Worm (Caenorhabditis elegans): ENCODE results near the gene gbb-2.

gbb-2 gene

ce11 chrIV:4516478-4516877 is 9.9 kb upstream of the gbb-2 start:
- no peak for TF ChIP-seq unc-62 (GFP tag; optimal IDR thresholded peaks at IDR 0.05)

ce11 chrIV:4513269-4513819 is 6.8 kb upstream of the gbb-2 start, which contains the start of gene sar-1:
sar-1 (minus strand) TSS chrIV:4513319.
- no peak for TF ChIP-seq unc-62 (GFP tag; optimal IDR thresholded peaks at IDR 0.05)

DNA sequence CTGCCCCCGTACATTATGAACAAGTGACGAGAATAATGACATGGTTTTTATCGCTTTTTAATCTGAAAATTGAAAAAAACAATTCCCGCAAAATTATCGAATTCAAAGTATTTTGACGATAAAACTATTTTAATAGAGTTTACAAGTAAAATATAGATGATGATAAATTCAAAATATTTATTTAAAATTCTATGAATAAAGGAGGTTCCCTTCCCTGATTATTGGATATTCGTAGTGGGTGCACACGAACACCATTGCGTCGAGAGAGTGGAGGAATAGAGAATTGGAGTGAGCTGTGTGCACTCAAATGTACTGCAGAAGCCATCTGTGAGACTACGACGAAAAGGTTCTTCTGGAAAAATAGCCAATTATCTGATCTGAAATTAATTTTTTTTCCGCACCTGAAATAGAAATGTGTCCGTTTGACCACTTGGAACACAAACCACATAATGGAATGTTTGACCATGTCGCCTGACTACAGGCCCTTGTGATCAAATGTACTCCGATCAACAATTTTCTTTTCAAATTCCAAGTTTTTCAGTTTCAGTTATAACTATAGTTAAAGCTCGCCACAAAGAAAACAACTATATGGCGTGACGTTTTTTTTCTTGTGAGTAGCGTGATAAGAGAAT is 4.8 kb upstream of the gbb-2 start, which contains the start of the genes rfth-1 and ZK180.8:
Gene rfth-1, minus strand, starts transcription at position 51 of the 632 bp plus-strand sequence.
Gene ZK180.8, minus strand, starts transcription at position 466 of the 632 bp plus-strand sequence.
- no peak for TF ChIP-seq unc-62 (GFP tag; optimal IDR thresholded peaks at IDR 0.05)

DNA sequence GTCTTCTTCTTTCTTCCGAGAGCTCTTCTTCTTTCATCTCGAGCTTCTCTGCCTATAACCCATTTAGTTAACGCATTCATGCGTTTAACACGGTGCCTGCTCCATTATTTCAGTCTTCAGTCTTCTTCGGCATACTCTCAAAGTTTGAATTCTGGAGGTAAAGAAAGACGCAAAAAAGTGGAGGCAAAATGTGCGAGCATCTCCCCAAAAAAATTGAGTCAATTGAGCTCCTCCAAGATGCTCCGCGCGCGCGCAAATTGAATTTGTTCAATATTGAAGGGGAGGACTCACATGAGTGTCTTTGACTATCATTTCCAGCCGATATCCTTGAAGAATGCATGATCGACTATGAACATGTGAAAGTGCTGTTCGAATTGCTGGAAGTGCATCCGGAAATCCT is 1.5 kb downstream of the gbb-2 start:
- TF ChIP-seq unc-62 (GFP tag; optimal IDR thresholded peaks at IDR 0.05) = no peak

- no peak for TF ChIP-seq unc-62 (GFP tag; optimal IDR thresholded peaks at IDR 0.05)
Measured at ce11 chrIV:4490148-4490652, 16.3 kb downstream of the gbb-2 start, which contains the start of gene ZK180.7. ZK180.7 (plus strand) TSS chrIV:4490542.

ce11 chrIV:4486738-4487137 is 19.8 kb downstream of the gbb-2 start, which contains the start of gene trx-3:
trx-3 (plus strand) TSS chrIV:4487028.
- no peak for TF ChIP-seq unc-62 (GFP tag; optimal IDR thresholded peaks at IDR 0.05)

- no peak for TF ChIP-seq unc-62 (GFP tag; optimal IDR thresholded peaks at IDR 0.05)
Measured at ce11 chrIV:4484555-4484954, 22.0 kb downstream of the gbb-2 start.

ce11 chrIV:4482531-4482930 is 24.0 kb downstream of the gbb-2 start, which contains the start of gene M01H9.4:
M01H9.4 (minus strand) TSS chrIV:4482909.
- TF ChIP-seq unc-62 (GFP tag; optimal IDR thresholded peaks at IDR 0.05) = no peak

DNA sequence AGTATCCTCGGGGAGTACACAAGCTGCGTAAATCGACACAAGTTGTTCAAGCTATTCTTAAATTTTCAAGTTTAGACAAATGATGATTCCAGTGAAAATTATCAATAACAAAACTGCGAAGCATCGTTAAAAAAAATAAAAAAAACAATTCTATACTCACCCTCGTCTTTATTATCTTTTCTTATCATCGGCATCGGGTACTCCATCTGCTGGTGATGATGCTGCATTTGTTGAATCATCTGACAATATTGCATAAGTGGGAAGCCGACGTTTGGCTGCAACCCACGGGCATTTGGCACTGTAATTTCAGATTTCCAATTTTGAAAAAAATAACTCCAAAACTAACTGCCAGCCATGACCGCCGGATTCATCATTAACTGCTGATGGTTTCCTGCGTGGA is 25.2 kb downstream of the gbb-2 start:
- TF ChIP-seq unc-62 (GFP tag; optimal IDR thresholded peaks at IDR 0.05) = no peak

DNA sequence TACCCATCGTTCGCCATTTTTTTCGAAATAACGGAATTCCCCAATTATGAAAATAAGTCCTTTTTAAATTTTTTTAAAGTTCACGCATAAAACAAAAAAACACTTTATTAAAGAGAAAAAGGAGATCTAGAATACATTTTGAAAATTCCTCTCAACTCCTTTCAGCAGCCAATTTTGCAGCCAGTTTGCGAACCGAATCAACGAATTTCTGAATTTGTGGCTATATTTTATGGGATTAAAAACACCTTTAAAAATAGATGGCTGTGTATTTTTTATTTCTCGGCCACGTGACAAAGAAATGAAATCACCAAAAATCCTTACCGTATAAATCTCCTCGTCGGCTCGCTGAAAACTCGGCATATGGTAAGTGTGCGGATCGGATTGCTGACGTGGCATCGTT is 26.5 kb downstream of the gbb-2 start, which contains the start of gene M01H9.10:
Gene M01H9.10, minus strand, starts transcription at position 101 of the 400 bp plus-strand sequence.
- no peak for TF ChIP-seq unc-62 (GFP tag; optimal IDR thresholded peaks at IDR 0.05)

DNA sequence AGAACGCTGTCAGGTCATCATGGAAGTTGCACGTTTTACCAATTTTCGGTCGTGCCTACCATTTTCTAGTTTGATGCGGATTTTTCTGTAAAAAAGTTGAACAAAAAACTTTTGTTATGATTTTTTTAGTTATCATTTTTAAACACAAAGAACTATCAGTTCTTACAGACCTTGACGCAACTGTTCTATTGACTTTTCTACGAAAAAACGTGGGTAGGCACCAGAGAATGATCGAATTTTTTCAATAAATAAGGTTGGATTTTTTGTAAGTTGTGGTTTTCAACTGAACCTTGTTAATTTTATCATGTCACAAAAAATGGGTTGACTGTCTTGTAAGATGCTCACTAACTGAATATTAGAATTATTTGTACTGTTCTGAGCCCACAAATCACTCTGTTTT is 27.9 kb downstream of the gbb-2 start:
- TF ChIP-seq unc-62 (GFP tag; optimal IDR thresholded peaks at IDR 0.05) = no peak

DNA sequence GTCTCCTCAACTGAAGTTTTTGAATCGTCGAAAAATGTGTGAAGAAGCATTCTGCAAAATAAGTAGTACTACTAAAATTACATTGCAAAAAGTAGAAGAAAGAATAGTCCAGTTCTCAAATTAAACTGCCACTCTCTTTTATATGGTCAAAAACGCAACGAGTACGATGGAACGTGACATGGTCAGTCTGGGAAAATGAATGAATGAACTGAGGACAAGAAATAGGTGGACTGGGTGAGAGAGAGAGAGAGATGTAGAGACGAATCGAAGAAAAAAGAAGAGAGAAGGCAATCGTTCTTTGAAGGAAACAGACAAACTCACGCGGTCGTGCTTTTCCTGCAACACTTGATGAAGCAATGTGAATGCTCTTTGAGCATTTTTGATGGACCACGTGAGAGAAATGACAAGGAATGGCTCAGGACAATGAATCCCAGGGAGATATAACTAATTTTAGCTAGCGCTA is 29.5 kb downstream of the gbb-2 start, which contains the start of gene M01H9.3:
Gene M01H9.3, minus strand, starts transcription at position 51 of the 463 bp plus-strand sequence.
- TF ChIP-seq unc-62 (GFP tag; optimal IDR thresholded peaks at IDR 0.05) = no peak

DNA sequence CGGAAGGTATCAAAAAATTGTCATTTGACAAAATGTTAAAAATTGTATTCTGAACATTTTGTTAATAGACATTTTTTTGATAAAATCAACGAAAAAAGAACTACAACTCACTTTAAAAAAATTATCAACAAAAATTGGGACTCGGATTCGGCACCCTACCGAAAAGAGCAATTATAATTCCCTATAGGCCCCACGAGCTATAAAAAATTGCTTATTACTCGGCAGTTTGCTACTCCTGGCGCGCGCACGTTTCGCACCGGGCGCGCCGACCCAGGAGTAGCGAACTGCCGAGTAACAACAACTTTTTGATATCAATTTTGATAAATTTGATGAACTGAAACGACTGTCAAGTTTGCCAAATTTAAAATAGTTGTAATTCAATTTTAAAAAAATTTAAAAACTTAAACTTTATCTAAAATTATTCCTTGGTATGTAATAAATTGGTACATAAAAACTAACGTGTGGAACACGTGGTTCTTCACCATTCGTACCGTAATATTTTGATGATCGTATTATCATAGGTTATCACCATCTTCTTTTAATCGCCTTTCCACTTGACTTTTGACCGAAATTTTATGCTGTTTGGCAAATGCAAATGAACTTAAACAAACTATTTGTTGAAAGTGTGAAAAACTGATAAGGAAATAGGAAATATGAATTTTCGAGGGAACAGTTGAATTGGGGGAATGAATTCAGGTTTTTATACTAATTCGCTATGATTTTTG is 31.0 kb downstream of the gbb-2 start:
- no peak for TF ChIP-seq unc-62 (GFP tag; optimal IDR thresholded peaks at IDR 0.05)

DNA sequence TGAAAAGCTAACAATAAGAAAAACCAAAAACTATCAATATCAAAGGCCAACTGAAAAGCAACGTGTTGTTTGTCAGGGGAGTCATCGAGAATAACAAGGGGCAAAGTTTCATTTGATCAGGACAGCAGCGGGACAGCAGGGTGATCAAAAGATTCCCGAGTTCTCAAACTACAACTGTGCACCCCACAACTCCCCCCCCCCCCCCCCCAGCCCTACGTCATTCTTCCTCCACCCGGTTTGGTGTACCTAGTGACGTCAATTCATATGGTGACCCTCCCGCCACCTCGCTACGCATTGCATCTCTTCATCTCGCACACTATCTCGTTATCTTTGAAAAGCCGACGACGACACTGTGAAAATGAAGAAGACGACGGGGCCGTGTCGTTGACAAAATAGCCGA is 32.8 kb downstream of the gbb-2 start:
- TF ChIP-seq unc-62 (GFP tag; optimal IDR thresholded peaks at IDR 0.05) = no peak

DNA sequence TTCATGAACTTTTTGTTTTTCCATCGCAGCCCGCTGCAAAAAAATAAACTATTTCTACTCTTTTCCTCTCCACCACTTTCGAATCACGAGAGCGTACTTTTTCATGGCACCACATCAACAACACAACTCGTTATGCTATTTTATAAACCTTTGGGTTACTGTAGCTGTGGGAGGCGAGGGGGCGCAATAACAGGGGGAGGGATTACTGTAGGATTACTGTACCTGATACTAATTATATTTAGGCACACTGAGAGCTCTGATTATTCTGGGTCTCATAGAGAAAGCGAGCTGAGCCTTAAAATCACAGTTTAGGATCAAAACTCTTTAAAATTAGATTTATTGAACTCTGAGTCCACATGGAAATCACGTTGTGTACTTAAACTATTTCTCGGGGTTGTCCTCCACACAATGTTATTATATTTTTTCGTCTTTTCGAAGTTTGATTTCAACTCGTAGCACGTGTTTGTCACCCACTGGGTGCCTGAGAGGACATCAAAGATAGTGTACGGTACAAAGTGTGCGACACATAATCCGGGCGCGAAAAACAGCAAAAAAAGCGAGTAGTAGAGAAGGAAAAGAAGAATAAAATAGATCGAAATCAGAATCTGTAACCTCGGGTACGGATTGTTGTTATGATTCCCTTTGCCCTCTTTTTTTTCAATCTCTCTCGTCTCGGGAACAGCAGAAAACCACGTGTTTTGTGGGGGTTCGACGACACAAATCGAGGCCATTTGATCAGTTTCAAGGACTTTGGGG is 34.0 kb downstream of the gbb-2 start:
- no peak for TF ChIP-seq unc-62 (GFP tag; optimal IDR thresholded peaks at IDR 0.05)
